Fruit fly (Drosophila melanogaster) whole organism, embryonic: Measurements from ENCODE around the gene CG15390.
A peak's percentile ranks its signal among the peaks of the same experiment; 100 is the strongest.

ENCODE experiments used
- Awh ChIP-seq: fragments of 200-800 bp; sonication (Bioruptor generic); IDR thresholded peaks from 2 replicates; pipeline ENCODE4, ENCODE4 v1.3.6; 2022; ENCODE audit warnings: missing biosample characterization, missing genetic modification characterization
- CG10654 ChIP-seq: fragments of 200-800 bp; sonication (Bioruptor generic); optimal IDR thresholded peaks from 2 replicates; lab custom pipeline; 2016; ENCODE audit warnings: missing biosample characterization, missing genetic modification characterization
- CG11247 ChIP-seq: fragments of 200-800 bp; sonication (Bioruptor generic); IDR thresholded peaks from 2 replicates; pipeline ENCODE4 v1.3.6; 2022; ENCODE audit warnings: missing biosample characterization, missing genetic modification characterization
- CG12104 ChIP-seq: fragments of 200-800 bp; sonication (Bioruptor generic); optimal IDR thresholded peaks from 3 replicates; lab custom pipeline; 2016; ENCODE audit warnings: missing biosample characterization, missing genetic modification characterization
- CG12659 ChIP-seq: fragments of 200-800 bp; sonication (Bioruptor generic); optimal IDR thresholded peaks from 3 replicates; lab custom pipeline; 2017; ENCODE audit warnings: mild to moderate bottlenecking, missing biosample characterization, missing genetic modification reagents, missing genetic modification characterization
- CG13624 ChIP-seq: fragments of 200-800 bp; sonication (Bioruptor generic); optimal IDR thresholded peaks from 2 replicates; lab custom pipeline; 2016; ENCODE audit warnings: missing biosample characterization, missing genetic modification characterization
- CG13775 ChIP-seq: fragments of 200-800 bp; sonication (Bioruptor generic); optimal IDR thresholded peaks from 3 replicates; lab custom pipeline; 2017; ENCODE audit warnings: missing biosample characterization, mild to moderate bottlenecking, missing genetic modification characterization
- CG14710 ChIP-seq: fragments of 200-800 bp; sonication (Bioruptor generic); optimal IDR thresholded peaks from 3 replicates; lab custom pipeline; 2019; ENCODE audit warnings: missing biosample characterization, mild to moderate bottlenecking, missing genetic modification characterization, moderate library complexity
- CG17328 ChIP-seq: fragments of 200-800 bp; sonication (Bioruptor generic); IDR thresholded peaks from 2 replicates; pipeline ENCODE4 v1.3.6; 2022; ENCODE audit warnings: missing biosample characterization, missing genetic modification characterization
- CG17359 ChIP-seq: fragments of 200-800 bp; sonication (Bioruptor generic); optimal IDR thresholded peaks from 3 replicates; lab custom pipeline; 2018; ENCODE audit warnings: missing biosample characterization, mild to moderate bottlenecking, missing genetic modification characterization, moderate library complexity
- CG2129 ChIP-seq: fragments of 200-800 bp; sonication (Bioruptor generic); IDR thresholded peaks from 2 replicates; pipeline ENCODE4 v1.3.6; 2022; ENCODE audit warnings: missing biosample characterization, missing genetic modification characterization; ENCODE audit not compliant: partially characterized antibody
- CG31388 ChIP-seq: fragments of 200-800 bp; sonication (Bioruptor generic); optimal IDR thresholded peaks from 2 replicates; lab custom pipeline; 2016; ENCODE audit warnings: missing biosample characterization, missing genetic modification characterization
- CG3847 ChIP-seq: fragments of 200-800 bp; sonication (Bioruptor generic); IDR thresholded peaks from 2 replicates; pipeline ENCODE4 v1.3.6; 2022; ENCODE audit warnings: missing biosample characterization, missing genetic modification characterization
- CG6683 ChIP-seq: fragments of 200-800 bp; sonication (Bioruptor generic); optimal IDR thresholded peaks from 2 replicates; lab custom pipeline; 2017; ENCODE audit warnings: missing biosample characterization, mild to moderate bottlenecking, missing genetic modification characterization, missing genetic modification reagents
- CG7556 ChIP-seq: fragments of 200-800 bp; sonication (Bioruptor generic); optimal IDR thresholded peaks from 2 replicates; lab custom pipeline; 2017; ENCODE audit warnings: missing biosample characterization, mild to moderate bottlenecking, missing genetic modification characterization
- CG8290 ChIP-seq, 3 experiments: fragments of 200-800 bp; sonication (Bioruptor generic); optimal IDR thresholded peaks; 2 replicates each; lab custom pipeline; 2016 to 2019; ENCODE audit warnings: missing biosample characterization in 3 of 3, missing genetic modification characterization in 3 of 3, mild to moderate bottlenecking in 2 of 3, moderate library complexity in 1 of 3
- CG9609 ChIP-seq: fragments of 200-800 bp; sonication (Bioruptor generic); optimal IDR thresholded peaks from 3 replicates; lab custom pipeline; 2016; ENCODE audit warnings: missing biosample characterization, missing genetic modification characterization
- CkIIα-i1 ChIP-seq: fragments of 200-800 bp; sonication (Bioruptor generic); IDR thresholded peaks from 2 replicates; pipeline ENCODE4 v1.3.6; 2022; ENCODE audit warnings: missing biosample characterization, missing genetic modification characterization
- Deaf1 ChIP-seq: fragments of 200-800 bp; optimal IDR thresholded peaks from 3 replicates; lab custom pipeline; 2019; ENCODE audit warnings: missing biosample characterization, mild to moderate bottlenecking, missing genetic modification characterization, moderate library complexity
- Drgx ChIP-seq: fragments of 200-800 bp; sonication (Bioruptor generic); IDR thresholded peaks from 2 replicates; pipeline ENCODE4 v1.3.6; 2022; ENCODE audit warnings: missing biosample characterization, missing genetic modification characterization
- Ets97D ChIP-seq: fragments of 200-800 bp; sonication (Bioruptor generic); optimal IDR thresholded peaks from 3 replicates; lab custom pipeline; 2016; ENCODE audit warnings: missing biosample characterization, missing genetic modification characterization
- Hey ChIP-seq: fragments of 200-800 bp; sonication (Bioruptor generic); optimal IDR thresholded peaks from 3 replicates; lab custom pipeline; 2018; ENCODE audit warnings: missing biosample characterization, mild to moderate bottlenecking, missing genetic modification characterization
- Hr3 ChIP-seq: fragments of 200-800 bp; sonication (Bioruptor generic); optimal IDR thresholded peaks from 3 replicates; lab custom pipeline; 2016; ENCODE audit warnings: missing biosample characterization, missing genetic modification characterization
- Nf-YC ChIP-seq: fragments of 200-800 bp; optimal IDR thresholded peaks from 3 replicates; lab custom pipeline; 2019; ENCODE audit warnings: missing biosample characterization, mild to moderate bottlenecking, missing genetic modification characterization, moderate library complexity
- Oaz ChIP-seq: fragments of 200-800 bp; sonication (Bioruptor generic); IDR thresholded peaks from 2 replicates; pipeline ENCODE4 v1.3.6; 2022; ENCODE audit warnings: missing biosample characterization, missing genetic modification characterization
- Poxn ChIP-seq: fragments of 200-800 bp; sonication (Bioruptor generic); IDR thresholded peaks from 2 replicates; pipeline ENCODE4 v1.3.6; 2022; ENCODE audit warnings: missing biosample characterization, missing genetic modification characterization
- Sin3A ChIP-seq: fragments of >200 bp; optimal IDR thresholded peaks from 2 replicates; lab custom pipeline; 2018
- Xbp1 ChIP-seq: fragments of 200-800 bp; sonication (Bioruptor generic); optimal IDR thresholded peaks from 3 replicates; lab custom pipeline; 2016; ENCODE audit warnings: missing biosample characterization, mild to moderate bottlenecking, missing genetic modification characterization
- aop ChIP-seq: fragments of 200-800 bp; sonication (Bioruptor generic); IDR thresholded peaks from 2 replicates; pipeline ENCODE4 v1.3.6; 2022; ENCODE audit warnings: missing biosample characterization, missing genetic modification characterization
- ash1 ChIP-seq: fragments of 200-800 bp; sonication (Bioruptor generic); optimal IDR thresholded peaks from 2 replicates; lab custom pipeline; 2018; ENCODE audit warnings: missing biosample characterization, mild to moderate bottlenecking, missing genetic modification characterization
- ato ChIP-seq: fragments of 200-800 bp; sonication (Bioruptor generic); IDR thresholded peaks from 2 replicates; pipeline ENCODE4 v1.3.6; 2022; ENCODE audit warnings: missing biosample characterization, missing genetic modification characterization; ENCODE audit not compliant: partially characterized antibody
- caup ChIP-seq: fragments of 200-800 bp; sonication (Bioruptor generic); optimal IDR thresholded peaks from 3 replicates; lab custom pipeline; 2017; ENCODE audit warnings: missing biosample characterization, mild to moderate bottlenecking, missing genetic modification characterization, moderate library complexity; ENCODE audit not compliant: severe bottlenecking
- chif ChIP-seq, 2 experiments: fragments of 200-800 bp; sonication (Bioruptor generic); optimal IDR thresholded peaks; 3 replicates each; lab custom pipeline; 2016; ENCODE audit warnings: missing biosample characterization in 2 of 2, missing genetic modification characterization in 2 of 2
- chinmo ChIP-seq: fragments of 200-800 bp; sonication (Bioruptor generic); IDR thresholded peaks from 4 replicates; pipeline ENCODE4 v1.3.6; 2022; ENCODE audit warnings: missing biosample characterization, missing genetic modification characterization; ENCODE audit not compliant: partially characterized antibody
- dimm ChIP-seq: fragments of 200-800 bp; sonication (Bioruptor generic); IDR thresholded peaks from 2 replicates; pipeline ENCODE4 v1.3.6; 2022; ENCODE audit warnings: missing biosample characterization, missing genetic modification characterization
- dmrt11E ChIP-seq: fragments of 200-800 bp; sonication (Bioruptor generic); optimal IDR thresholded peaks from 3 replicates; lab custom pipeline; 2018; ENCODE audit warnings: missing biosample characterization, mild to moderate bottlenecking, missing genetic modification characterization, moderate library complexity
- dysf ChIP-seq: fragments of 200-800 bp; sonication (Bioruptor generic); IDR thresholded peaks from 3 replicates; pipeline ENCODE4 v1.3.6; 2022; ENCODE audit warnings: missing biosample characterization, missing genetic modification characterization
- esg ChIP-seq: fragments of 200-800 bp; sonication (Bioruptor generic); conservative IDR thresholded peaks from 2 replicates; pipeline ENCODE4 v1.3.6; 2022; ENCODE audit warnings: missing biosample characterization, missing genetic modification characterization
- eyg ChIP-seq: fragments of 200-800 bp; sonication (Bioruptor generic); optimal IDR thresholded peaks from 3 replicates; lab custom pipeline; 2016; ENCODE audit warnings: missing biosample characterization, missing genetic modification characterization
- gem ChIP-seq: fragments of 200-800 bp; sonication (Bioruptor generic); optimal IDR thresholded peaks from 2 replicates; lab custom pipeline; 2019; ENCODE audit warnings: missing biosample characterization, mild to moderate bottlenecking, missing genetic modification characterization, moderate library complexity
- gfzf ChIP-seq: fragments of 200-800 bp; sonication (Bioruptor generic); optimal IDR thresholded peaks from 2 replicates; lab custom pipeline; 2016; ENCODE audit warnings: missing biosample characterization, mild to moderate bottlenecking, missing genetic modification characterization, moderate library complexity
- gsb ChIP-seq: fragments of 200-800 bp; sonication (Bioruptor generic); IDR thresholded peaks from 2 replicates; pipeline ENCODE4 v1.3.6; 2022; ENCODE audit warnings: missing biosample characterization, missing genetic modification characterization
- jigr1 ChIP-seq: fragments of 200-800 bp; sonication (Bioruptor generic); IDR thresholded peaks from 3 replicates; pipeline ENCODE4 v1.3.6; 2022; ENCODE audit warnings: missing biosample characterization, missing genetic modification characterization
- lilli ChIP-seq: fragments of 200-800 bp; sonication (Bioruptor generic); optimal IDR thresholded peaks from 3 replicates; lab custom pipeline; 2016; ENCODE audit warnings: missing biosample characterization, missing genetic modification characterization
- nerfin-1 ChIP-seq: fragments of 200-800 bp; sonication (Bioruptor generic); optimal IDR thresholded peaks from 3 replicates; lab custom pipeline; 2019; ENCODE audit warnings: missing biosample characterization, mild to moderate bottlenecking, missing genetic modification characterization, moderate library complexity
- nerfin-2 ChIP-seq: fragments of 200-800 bp; sonication (Bioruptor generic); IDR thresholded peaks from 2 replicates; pipeline ENCODE4 v1.3.6; 2022; ENCODE audit warnings: missing biosample characterization, missing genetic modification characterization; ENCODE audit not compliant: partially characterized antibody
- odd ChIP-seq: fragments of 200-800 bp; sonication (Bioruptor generic); optimal IDR thresholded peaks from 2 replicates; lab custom pipeline; 2017; ENCODE audit warnings: missing biosample characterization, mild to moderate bottlenecking, missing genetic modification characterization
- onecut ChIP-seq: fragments of 200-800 bp; sonication (Bioruptor generic); IDR thresholded peaks from 2 replicates; pipeline ENCODE4 v1.3.6; 2022; ENCODE audit warnings: missing biosample characterization, missing genetic modification characterization
- pb ChIP-seq: fragments of 200-800 bp; sonication (Bioruptor generic); optimal IDR thresholded peaks from 3 replicates; lab custom pipeline; 2016; ENCODE audit warnings: missing biosample characterization, missing genetic modification characterization
- tap ChIP-seq: fragments of 200-800 bp; optimal IDR thresholded peaks from 3 replicates; lab custom pipeline; 2019; ENCODE audit warnings: missing biosample characterization, mild to moderate bottlenecking, missing genetic modification characterization, moderate library complexity
- yki ChIP-seq: fragments of >200 bp; optimal IDR thresholded peaks from 3 replicates; lab custom pipeline; 2018

CG15390 gene

dm6 chr2L:2348479-2348878 is 26.0 kb upstream of the CG15390 start (continued):
- no peak for TF ChIP-seq Awh (GFP tag; lab: Robert Waterston, UW)
- TF ChIP-seq CG10654, result no peak
- TF ChIP-seq CG7556 (GFP tag; lab: Kevin White, UChicago), result peak; percentile 53
- TF ChIP-seq CG17359 (tag; lab: Kevin White, UChicago), result no peak
- no peak for TF ChIP-seq gfzf (GFP tag; lab: Kevin White, UChicago)
- TF ChIP-seq nerfin-2 (GFP tag; lab: Robert Waterston, UW), result no peak
- no peak for TF ChIP-seq CG11247 (GFP tag; lab: Robert Waterston, UW)
- no peak for TF ChIP-seq CG8290 (GFP tag; optimal IDR thresholded peaks at IDR 0.05; lab: Kevin White, UChicago)
- TF ChIP-seq CG8290 (tag; optimal IDR thresholded peaks at IDR 0.05; lab: Kevin White, UChicago), result no peak
- TF ChIP-seq aop (GFP tag; lab: Robert Waterston, UW), result no peak
- no peak for TF ChIP-seq Ets97D (GFP tag; lab: Kevin White, UChicago)
- TF ChIP-seq CG31388, result no peak
- no peak for TF ChIP-seq Hr3 (GFP tag; lab: Kevin White, UChicago)
- TF ChIP-seq pb (GFP tag; lab: Kevin White, UChicago), result no peak
- peak; percentile 53 for TF ChIP-seq CG3847 (GFP tag; lab: Robert Waterston, UW)
- TF ChIP-seq Oaz, result no peak
- no peak for TF ChIP-seq CG17328 (GFP tag; lab: Robert Waterston, UW)
- peak; percentile 33 for TF ChIP-seq CG13775 (GFP tag; lab: Kevin White, UChicago)
- TF ChIP-seq Xbp1 (GFP tag; lab: Kevin White, UChicago), result peak; percentile 17
- no peak for TF ChIP-seq CG2129 (GFP tag; lab: Robert Waterston, UW)
- no peak for TF ChIP-seq ato
- TF ChIP-seq CG6683 (GFP tag; lab: Kevin White, UChicago), result no peak
- TF ChIP-seq Deaf1, result peak; percentile 30
- no peak for TF ChIP-seq CG13624 (GFP tag; lab: Kevin White, UChicago)
- TF ChIP-seq Poxn (GFP tag; lab: Robert Waterston, UW), result no peak
- no peak for TF ChIP-seq gsb (GFP tag; lab: Robert Waterston, UW)
- no peak for TF ChIP-seq onecut (GFP tag; lab: Robert Waterston, UW)
- no peak for TF ChIP-seq Hey

- no peak for TF ChIP-seq CG31388
- peak; percentile 29 for TF ChIP-seq Ets97D (GFP tag; lab: Kevin White, UChicago)
- TF ChIP-seq chif (GFP tag; optimal IDR thresholded peaks at IDR 0.05; lab: Kevin White, UChicago), result no peak
- TF ChIP-seq Sin3A, result peak; percentile 47
- TF ChIP-seq ash1 (GFP tag; lab: Kevin White, UChicago), result no peak
- no peak for TF ChIP-seq chinmo
- no peak for TF ChIP-seq CkIIα-i1 (GFP tag; lab: Robert Waterston, UW)
- TF ChIP-seq Nf-YC, result peak; percentile 46
- TF ChIP-seq odd (GFP tag; lab: Kevin White, UChicago), result no peak
- peak; percentile 35 for TF ChIP-seq gem (tag; lab: Kevin White, UChicago)
- TF ChIP-seq CG12659 (GFP tag; lab: Kevin White, UChicago), result peak; percentile 44
- no peak for TF ChIP-seq caup (GFP tag; lab: Kevin White, UChicago)
- peak; percentile 8 for TF ChIP-seq CG7556 (GFP tag; lab: Kevin White, UChicago)
- no peak for TF ChIP-seq CG9609 (GFP tag; lab: Kevin White, UChicago)
- no peak for TF ChIP-seq nerfin-1 (tag; lab: Kevin White, UChicago)
- peak; percentile 51 for TF ChIP-seq CG14710 (tag; lab: Kevin White, UChicago)
- TF ChIP-seq CG12104, result no peak
- no peak for TF ChIP-seq esg (GFP tag; lab: Robert Waterston, UW)
- no peak for TF ChIP-seq ato
- TF ChIP-seq dimm, result no peak
- TF ChIP-seq lilli (GFP tag; lab: Kevin White, UChicago), result peak; percentile 39
- no peak for TF ChIP-seq jigr1 (GFP tag; lab: Robert Waterston, UW)
- TF ChIP-seq yki (lab: Kevin White, UChicago), result no peak
- no peak for TF ChIP-seq dmrt11E (tag; lab: Kevin White, UChicago)
- no peak for TF ChIP-seq eyg (GFP tag; lab: Kevin White, UChicago)
- no peak for TF ChIP-seq Drgx
- no peak for TF ChIP-seq dysf (GFP tag; lab: Robert Waterston, UW)
- peak; percentile 27; the same call in 1 of the 2 replicates for TF ChIP-seq nerfin-2 (GFP tag; lab: Robert Waterston, UW)
- TF ChIP-seq tap, result no peak
- no peak for TF ChIP-seq CG17328 (GFP tag; lab: Robert Waterston, UW)
Observed at dm6 chr2L:2357228-2357656, 17.3 kb upstream of the CG15390 start, which contains the start of gene CG9967. Gene CG9967 (minus strand): TSS chr2L:2357356.
